Worm (Caenorhabditis elegans): ENCODE results near the gene try-14.

DNA sequence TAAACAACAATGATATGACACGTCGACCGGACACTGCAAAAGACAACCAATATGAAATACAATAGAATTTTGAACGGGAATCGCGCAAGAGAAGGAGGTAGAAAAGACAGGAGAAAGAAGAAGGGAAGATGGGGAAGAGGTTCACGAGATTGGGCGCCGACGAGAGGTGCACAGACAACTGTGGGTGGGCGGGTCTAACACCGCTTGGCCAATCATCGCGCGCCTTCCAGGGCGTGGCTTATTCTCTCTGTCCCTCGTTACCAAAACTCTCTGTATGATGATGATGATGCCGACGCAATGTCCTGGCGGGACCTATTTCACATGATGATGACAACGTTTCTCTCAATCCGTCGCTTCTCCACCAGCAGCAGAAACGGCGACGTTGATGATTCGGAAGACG, 34.9 kb downstream of the try-14 start:
- no peak for TF ChIP-seq nhr-28 (tag; optimal IDR thresholded peaks at IDR 0.05)
- no peak for TF ChIP-seq snpc-4 (tag; optimal IDR thresholded peaks at IDR 0.05)
- TF ChIP-seq skn-1 (tag; optimal IDR thresholded peaks at IDR 0.05), result no peak
- no peak for TF ChIP-seq pqm-1 (tag; optimal IDR thresholded peaks at IDR 0.05)
- no peak for TF ChIP-seq sea-2 (GFP tag; optimal IDR thresholded peaks at IDR 0.05)
- no peak for TF ChIP-seq unc-39 (tag; optimal IDR thresholded peaks at IDR 0.05)
- no peak for TF ChIP-seq lin-39 (tag; optimal IDR thresholded peaks at IDR 0.05)
- no peak for TF ChIP-seq eor-1 (tag; optimal IDR thresholded peaks at IDR 0.05)
- no peak for TF ChIP-seq aly-2 (tag; optimal IDR thresholded peaks at IDR 0.05)
- no peak for TF ChIP-seq jun-1 (tag; optimal IDR thresholded peaks at IDR 0.05)
